Worm (Caenorhabditis elegans) whole organism, mixed stage, embryonic: ENCODE results near the gene str-149.

Experiments used
- M03D4.4 ChIP-seq: sonication (generic microtip); optimal IDR thresholded peaks from 2 replicates; lab custom pipeline; 2017; ENCODE audit warnings: mild to moderate bottlenecking, missing genetic modification characterization, missing compliant biosample characterization
- bed-3 ChIP-seq: fragments of 200-800 bp; sonication (Bioruptor generic); optimal IDR thresholded peaks from 3 replicates; lab custom pipeline; 2018; ENCODE audit warnings: mild to moderate bottlenecking, missing genetic modification characterization, moderate library complexity, missing compliant biosample characterization
- blmp-1 ChIP-seq: fragments of 150-350 bp; optimal IDR thresholded peaks from 2 replicates; lab custom pipeline; 2014; ENCODE audit warnings: missing biosample characterization, missing genetic modification characterization
- ceh-43 ChIP-seq: fragments of 200-800 bp; sonication (Bioruptor generic); optimal IDR thresholded peaks from 2 replicates; lab custom pipeline; 2018; ENCODE audit warnings: mild to moderate bottlenecking, missing genetic modification characterization, moderate library complexity, missing compliant biosample characterization
- ceh-83 ChIP-seq: fragments of 200-800 bp; sonication (Bioruptor generic); optimal IDR thresholded peaks from 2 replicates; lab custom pipeline; 2018; ENCODE audit warnings: mild to moderate bottlenecking, missing genetic modification characterization, missing compliant biosample characterization
- ces-1 ChIP-seq: fragments of 150-350 bp; optimal IDR thresholded peaks from 2 replicates; lab custom pipeline; 2014; ENCODE audit warnings: missing biosample characterization, missing genetic modification reagents, missing genetic modification characterization
- cnd-1 ChIP-seq: fragments of 200-800 bp; sonication (Bioruptor generic); optimal IDR thresholded peaks from 2 replicates; lab custom pipeline; 2018; ENCODE audit warnings: mild to moderate bottlenecking, missing genetic modification characterization, missing compliant biosample characterization
- drap-1 ChIP-seq: fragments of 200-800 bp; sonication (Bioruptor generic); optimal IDR thresholded peaks from 3 replicates; lab custom pipeline; 2018; ENCODE audit warnings: mild to moderate bottlenecking, missing genetic modification characterization, missing compliant biosample characterization
- elt-1 ChIP-seq: sonication (generic microtip); optimal IDR thresholded peaks from 2 replicates; lab custom pipeline; 2017; ENCODE audit warnings: missing genetic modification characterization, mild to moderate bottlenecking, missing compliant biosample characterization, antibody characterized with exemption, moderate library complexity, borderline replicate concordance; ENCODE audit not compliant: insufficient read depth
- elt-3 ChIP-seq: fragments of 150-350 bp; optimal IDR thresholded peaks from 2 replicates; lab custom pipeline; 2014; ENCODE audit warnings: missing biosample characterization, missing genetic modification characterization
- flh-1 ChIP-seq: fragments of 200-800 bp; sonication (Bioruptor generic); optimal IDR thresholded peaks from 2 replicates; lab custom pipeline; 2018; ENCODE audit warnings: mild to moderate bottlenecking, missing genetic modification characterization, moderate library complexity, missing compliant biosample characterization
- ham-2 ChIP-seq: fragments of 200-800 bp; sonication (Bioruptor generic); optimal IDR thresholded peaks from 2 replicates; lab custom pipeline; 2018; ENCODE audit warnings: mild to moderate bottlenecking, missing genetic modification characterization, missing compliant biosample characterization
- hlh-1 ChIP-seq: fragments of 150-350 bp; optimal IDR thresholded peaks from 2 replicates; lab custom pipeline; 2014; ENCODE audit warnings: missing biosample characterization, missing genetic modification reagents, missing genetic modification characterization
- lin-32 ChIP-seq: fragments of 200-800 bp; sonication (Bioruptor generic); optimal IDR thresholded peaks from 2 replicates; lab custom pipeline; 2018; ENCODE audit warnings: mild to moderate bottlenecking, missing genetic modification characterization, missing compliant biosample characterization
- lsy-2 ChIP-seq: fragments of 150-350 bp; optimal IDR thresholded peaks from 2 replicates; lab custom pipeline; 2014; ENCODE audit warnings: missing biosample characterization, missing genetic modification characterization
- mab-5 ChIP-seq: fragments of 150-350 bp; optimal IDR thresholded peaks from 2 replicates; lab custom pipeline; 2014; ENCODE audit warnings: missing biosample characterization, missing genetic modification characterization
- mep-1 ChIP-seq: fragments of 150-350 bp; optimal IDR thresholded peaks from 2 replicates; lab custom pipeline; 2017; ENCODE audit warnings: missing biosample characterization, missing genetic modification reagents, missing genetic modification characterization, inconsistent platforms
- mls-2 ChIP-seq: sonication (generic microtip); optimal IDR thresholded peaks from 2 replicates; lab custom pipeline; 2016; ENCODE audit warnings: mild to moderate bottlenecking, missing genetic modification characterization, moderate library complexity, missing compliant biosample characterization
- nhr-12 ChIP-seq: fragments of 150-350 bp; optimal IDR thresholded peaks from 2 replicates; lab custom pipeline; 2014; ENCODE audit warnings: missing biosample characterization, missing genetic modification characterization
- nhr-2 ChIP-seq: fragments of 150-350 bp; optimal IDR thresholded peaks from 2 replicates; lab custom pipeline; 2014; ENCODE audit warnings: missing biosample characterization, missing genetic modification characterization
- nhr-237 ChIP-seq: fragments of 150-350 bp; optimal IDR thresholded peaks from 2 replicates; lab custom pipeline; 2014; ENCODE audit warnings: missing biosample characterization, missing genetic modification characterization
- nhr-28 ChIP-seq: fragments of 150-350 bp; optimal IDR thresholded peaks from 2 replicates; lab custom pipeline; 2014; ENCODE audit warnings: missing biosample characterization, missing genetic modification characterization
- nhr-76 ChIP-seq: sonication (generic microtip); optimal IDR thresholded peaks from 2 replicates; lab custom pipeline; 2017; ENCODE audit warnings: missing biosample characterization, missing genetic modification characterization
- pha-4 ChIP-seq: fragments of 150-350 bp; optimal IDR thresholded peaks from 2 replicates; lab custom pipeline; 2018; ENCODE audit warnings: missing biosample characterization, missing genetic modification reagents, missing genetic modification characterization
- sem-2 ChIP-seq: fragments of 200-800 bp; sonication (Bioruptor generic); optimal IDR thresholded peaks from 2 replicates; lab custom pipeline; 2018; ENCODE audit warnings: mild to moderate bottlenecking, missing genetic modification characterization, missing compliant biosample characterization
- snpc-4 ChIP-seq: fragments of 150-350 bp; optimal IDR thresholded peaks from 2 replicates; lab custom pipeline; 2014; ENCODE audit warnings: missing biosample characterization, missing genetic modification characterization
- sptf-1 ChIP-seq: sonication (generic microtip); optimal IDR thresholded peaks from 2 replicates; lab custom pipeline; 2017; ENCODE audit warnings: mild to moderate bottlenecking, missing genetic modification characterization, moderate library complexity, missing compliant biosample characterization
- tbx-8 ChIP-seq: fragments of 200-800 bp; sonication (Bioruptor generic); optimal IDR thresholded peaks from 2 replicates; lab custom pipeline; 2018; ENCODE audit warnings: mild to moderate bottlenecking, missing genetic modification characterization, moderate library complexity, missing compliant biosample characterization
- unc-120 ChIP-seq: sonication (generic microtip); optimal IDR thresholded peaks from 2 replicates; lab custom pipeline; 2017; ENCODE audit warnings: missing genetic modification characterization, missing compliant biosample characterization; ENCODE audit not compliant: poor library complexity, severe bottlenecking
- unc-39 ChIP-seq: fragments of 150-350 bp; optimal IDR thresholded peaks from 2 replicates; lab custom pipeline; 2014; ENCODE audit warnings: missing biosample characterization, missing genetic modification characterization
- unc-62 ChIP-seq: fragments of 150-350 bp; optimal IDR thresholded peaks from 2 replicates; lab custom pipeline; 2014; ENCODE audit warnings: missing biosample characterization, missing genetic modification reagents, missing genetic modification characterization
- zip-8 ChIP-seq: fragments of 150-350 bp; optimal IDR thresholded peaks from 2 replicates; lab custom pipeline; 2014; ENCODE audit warnings: missing biosample characterization, missing genetic modification characterization
- ztf-11 ChIP-seq: fragments of 150-350 bp; optimal IDR thresholded peaks from 2 replicates; lab custom pipeline; 2014; ENCODE audit warnings: missing biosample characterization, missing genetic modification characterization

Gene str-149

DNA sequence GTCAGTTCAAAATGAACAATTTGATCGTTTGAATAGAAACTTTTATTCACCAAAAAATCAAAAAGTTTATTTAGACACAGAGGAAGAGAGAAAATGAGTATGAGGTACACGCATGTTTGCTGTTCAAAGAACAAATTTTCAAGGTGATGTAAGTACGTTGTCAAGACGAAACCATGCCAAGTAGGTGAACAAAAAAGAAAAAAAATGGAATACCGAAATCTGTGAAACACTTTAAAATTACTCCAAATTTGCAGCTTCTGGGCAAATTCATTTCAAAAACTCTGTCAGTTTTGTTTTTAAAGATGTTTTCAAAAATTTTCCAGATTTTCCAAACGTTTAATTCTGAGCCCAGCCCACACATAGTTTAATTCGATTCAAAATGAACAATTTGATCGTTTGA, 7.2 kb downstream of the str-149 start, which contains the start of gene nhr-271:
nhr-271 (minus strand) TSS at position 101 of the 400 bp plus-strand sequence.
- TF ChIP-seq elt-1 (tag; lab: Kevin White, UChicago) (no peak), unc-62 (GFP tag; lab: Kevin White, UChicago) (no peak)

- TF ChIP-seq flh-1 (GFP tag; lab: Kevin White, UChicago) (no peak), unc-120 (no peak), tbx-8 (no peak), nhr-76 (tag; lab: Kevin White, UChicago) (no peak), mls-2 (no peak), ceh-43 (GFP tag; lab: Kevin White, UChicago) (no peak), drap-1 (GFP tag; lab: Kevin White, UChicago) (no peak)
Observed at ce11 chrV:16581061-16581460, 7.8 kb downstream of the str-149 start.

- TF ChIP-seq M03D4.4 (tag; lab: Kevin White, UChicago) (no peak), tbx-8 (no peak), drap-1 (GFP tag; lab: Kevin White, UChicago) (no peak)
Observed at ce11 chrV:16582973-16583372, 9.7 kb downstream of the str-149 start, which contains the start of gene str-150. TSS of gene str-150 (plus strand) at chrV:16583273.

DNA sequence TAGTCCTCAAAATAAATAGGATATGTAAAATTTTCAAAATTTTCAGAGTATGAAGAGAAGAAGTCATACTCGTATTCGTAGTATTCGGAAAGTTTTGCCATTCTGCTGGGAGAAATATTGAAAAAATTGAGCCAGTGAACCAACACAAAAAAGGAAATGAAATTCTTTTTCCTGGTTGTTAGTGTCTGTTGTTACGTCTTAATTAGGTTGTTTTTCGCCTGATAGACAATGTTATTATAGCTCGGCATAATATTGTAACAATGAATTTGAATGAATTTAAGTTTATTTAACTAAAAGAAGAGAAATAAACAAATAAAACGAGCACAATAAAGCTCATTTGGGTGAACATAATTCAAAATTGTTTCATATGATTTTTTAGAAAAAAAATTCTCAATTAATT, 15.2 kb downstream of the str-149 start, which contains the start of gene srw-73:
srw-73 (minus strand) TSS at position 101 of the 400 bp plus-strand sequence.
- no peak for TF ChIP-seq pha-4 (tag; lab: Kevin White, UChicago)
- TF ChIP-seq nhr-2 (tag; lab: Kevin White, UChicago): no peak
- no peak for TF ChIP-seq sem-2 (GFP tag; lab: Kevin White, UChicago)
- no peak for TF ChIP-seq nhr-237 (tag; lab: Kevin White, UChicago)
- no peak for TF ChIP-seq drap-1 (GFP tag; lab: Kevin White, UChicago)
- no peak for TF ChIP-seq ztf-11
- TF ChIP-seq ces-1: no peak
- TF ChIP-seq ceh-43 (GFP tag; lab: Kevin White, UChicago): no peak
- TF ChIP-seq ceh-83 (GFP tag; lab: Kevin White, UChicago): no peak
- no peak for TF ChIP-seq flh-1 (GFP tag; lab: Kevin White, UChicago)
- TF ChIP-seq nhr-12 (tag; lab: Kevin White, UChicago): no peak
- no peak for TF ChIP-seq mab-5 (tag; lab: Kevin White, UChicago)
- TF ChIP-seq ham-2: no peak
- no peak for TF ChIP-seq nhr-76 (tag; lab: Kevin White, UChicago)
- TF ChIP-seq unc-62 (GFP tag; lab: Kevin White, UChicago): no peak
- no peak for TF ChIP-seq elt-1 (tag; lab: Kevin White, UChicago)
- no peak for TF ChIP-seq cnd-1 (tag; lab: Kevin White, UChicago)
- TF ChIP-seq unc-120: no peak
- no peak for TF ChIP-seq mls-2
- no peak for TF ChIP-seq lsy-2 (tag; lab: Kevin White, UChicago)

DNA sequence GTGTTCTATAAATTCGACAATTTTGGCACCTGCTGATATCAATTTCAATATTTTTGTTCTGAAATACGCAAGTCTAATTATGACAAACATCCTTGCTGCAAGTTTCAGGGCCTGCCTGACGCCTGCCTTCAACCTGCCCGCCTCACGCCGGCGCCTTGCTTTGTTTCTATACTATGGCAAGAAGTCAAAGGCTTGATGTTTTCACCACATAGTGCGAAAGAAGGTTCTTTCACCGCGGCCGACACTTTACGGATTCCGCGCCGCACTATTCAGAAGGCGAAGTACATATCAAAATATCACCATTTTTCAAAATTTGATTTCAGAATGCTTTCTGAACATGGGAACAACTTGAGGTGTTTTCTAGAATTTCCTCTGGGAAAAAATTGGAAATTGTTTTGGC, 16.2 kb downstream of the str-149 start:
- TF ChIP-seq zip-8 (tag; lab: Kevin White, UChicago) (no peak), snpc-4 (tag; lab: Kevin White, UChicago) (no peak), unc-62 (GFP tag; lab: Kevin White, UChicago) (no peak), nhr-76 (tag; lab: Kevin White, UChicago) (no peak), nhr-12 (tag; lab: Kevin White, UChicago) (no peak), sem-2 (GFP tag; lab: Kevin White, UChicago) (no peak), nhr-28 (tag; lab: Kevin White, UChicago) (no peak), hlh-1 (tag; lab: Kevin White, UChicago) (no peak), ztf-11 (no peak), nhr-2 (tag; lab: Kevin White, UChicago) (no peak), M03D4.4 (tag; lab: Kevin White, UChicago) (no peak)

DNA sequence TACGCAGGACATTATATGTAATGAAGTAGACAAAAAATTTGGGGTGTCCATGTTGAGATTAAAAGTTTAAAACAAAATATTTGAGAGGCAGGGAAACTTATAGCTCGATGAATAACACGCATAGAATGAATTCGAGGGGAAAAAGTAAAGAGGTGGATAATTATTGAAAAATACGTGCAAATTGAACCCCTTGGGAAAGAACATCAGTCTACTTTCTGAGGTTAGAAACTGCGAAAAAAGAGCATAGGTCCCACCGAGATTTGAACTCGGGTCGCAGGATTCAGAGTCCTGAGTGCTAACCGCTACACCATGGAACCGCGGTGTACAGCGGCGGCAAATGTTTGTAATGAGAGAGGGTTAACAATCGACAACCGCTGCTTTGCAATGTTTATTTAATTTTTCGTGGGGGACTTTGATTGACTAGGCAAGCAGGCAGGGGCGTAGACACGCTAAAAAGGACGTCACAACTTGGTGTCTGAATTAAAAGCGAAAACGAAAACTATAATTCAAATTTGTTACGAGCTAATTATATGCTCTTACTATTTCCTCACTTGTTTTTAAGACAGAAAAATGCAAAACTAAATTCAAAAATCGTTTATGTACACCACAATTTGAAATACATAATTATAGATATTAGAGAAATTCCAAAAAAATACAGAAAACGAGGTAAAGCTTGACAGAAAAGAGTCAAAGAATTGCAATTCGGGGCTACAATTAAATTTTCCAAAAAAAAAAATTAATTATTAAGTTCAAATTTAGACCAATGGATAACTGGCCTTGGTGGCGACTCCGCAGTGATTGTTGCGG, 18.9 kb downstream of the str-149 start, which contains the start of gene srh-269:
srh-269 (minus strand) TSS at position 51 of the 807 bp plus-strand sequence.
- TF ChIP-seq ztf-11 (peak; percentile 37), pha-4 (tag; lab: Kevin White, UChicago) (no peak), bed-3 (GFP tag; lab: Kevin White, UChicago) (peak; percentile 52), elt-3 (tag; lab: Kevin White, UChicago) (no peak), ham-2 (peak; percentile 54), drap-1 (GFP tag; lab: Kevin White, UChicago) (peak; percentile 79), sptf-1 (tag; lab: Kevin White, UChicago) (peak; percentile 81), sem-2 (GFP tag; lab: Kevin White, UChicago) (peak; percentile 57), lin-32 (peak; percentile 58), mab-5 (tag; lab: Kevin White, UChicago) (no peak), ceh-43 (GFP tag; lab: Kevin White, UChicago) (peak; percentile 59), ceh-83 (GFP tag; lab: Kevin White, UChicago) (peak; percentile 73), mls-2 (peak; percentile 71), cnd-1 (tag; lab: Kevin White, UChicago) (peak; percentile 75), mep-1 (no peak), unc-39 (tag; lab: Kevin White, UChicago) (no peak), blmp-1 (tag; lab: Kevin White, UChicago) (no peak), tbx-8 (no peak), flh-1 (GFP tag; lab: Kevin White, UChicago) (peak; percentile 49), M03D4.4 (tag; lab: Kevin White, UChicago) (peak; percentile 74), unc-120 (peak; percentile 71)
- TF ChIP-seq, all 35 proteins: peak for 14
